Fruit fly (Drosophila melanogaster) whole organism, pupa: ENCODE results near the gene drd.

Source experiments
- CG14655 ChIP-seq: fragments of 200-800 bp; sonication (Bioruptor generic); optimal IDR thresholded peaks from 3 replicates; lab custom pipeline; 2017; ENCODE audit warnings: mild to moderate bottlenecking, missing biosample characterization, missing genetic modification reagents, missing genetic modification characterization
- CG17806 ChIP-seq: fragments of 200-800 bp; sonication (Bioruptor generic); optimal IDR thresholded peaks from 2 replicates; lab custom pipeline; 2018; ENCODE audit warnings: missing biosample characterization, mild to moderate bottlenecking, missing genetic modification characterization, moderate library complexity
- CG34367 ChIP-seq: fragments of 200-800 bp; sonication (Bioruptor generic); optimal IDR thresholded peaks from 2 replicates; lab custom pipeline; 2018; ENCODE audit warnings: missing biosample characterization, mild to moderate bottlenecking, missing genetic modification characterization
- CG4496 ChIP-seq: fragments of 200-800 bp; sonication (Bioruptor generic); IDR thresholded peaks from 3 replicates; pipeline ENCODE4 v1.3.6; 2022; ENCODE audit warnings: missing biosample characterization, missing genetic modification characterization
- CG8159 ChIP-seq: fragments of 200-800 bp; sonication (Bioruptor generic); optimal IDR thresholded peaks from 3 replicates; lab custom pipeline; 2018; ENCODE audit warnings: missing biosample characterization, mild to moderate bottlenecking, missing genetic modification characterization, moderate library complexity
- EcR ChIP-seq: fragments of 200-800 bp; sonication (Bioruptor generic); optimal IDR thresholded peaks from 3 replicates; lab custom pipeline; 2019; ENCODE audit warnings: missing biosample characterization, missing genetic modification characterization, mild to moderate bottlenecking, moderate library complexity, missing genetic modification reagents
- rn ChIP-seq: fragments of 200-800 bp; sonication (Bioruptor generic); IDR thresholded peaks from 2 replicates; pipeline ENCODE4 v1.3.6; 2022; ENCODE audit warnings: missing biosample characterization, missing genetic modification characterization

- TF ChIP-seq CG8159 (no peak), CG4496 (GFP tag; lab: Robert Waterston, UW) (no peak), CG14655 (GFP tag; lab: Kevin White, UChicago) (no peak), rn (GFP tag; lab: Robert Waterston, UW) (no peak), CG34367 (tag; lab: Kevin White, UChicago) (no peak), EcR (GFP tag; lab: Kevin White, UChicago) (no peak), CG17806 (no peak)
Measured at dm6 chrX:15121714-15122113, 3.8 kb upstream of the drd start.
